Worm (Caenorhabditis elegans) whole organism, early embryonic: ENCODE measurements around the gene C26E6.12.

Source experiments
- B0310.2 ChIP-seq: sonication (generic microtip); optimal IDR thresholded peaks from 2 replicates; lab custom pipeline; 2016; ENCODE audit warnings: mild to moderate bottlenecking, missing genetic modification characterization, missing compliant biosample characterization
- F13C5.2 ChIP-seq: sonication (generic microtip); optimal IDR thresholded peaks from 2 replicates; lab custom pipeline; 2017; ENCODE audit warnings: mild to moderate bottlenecking, missing genetic modification characterization, inconsistent platforms, missing compliant biosample characterization
- aly-1 ChIP-seq: sonication (generic microtip); optimal IDR thresholded peaks from 2 replicates; lab custom pipeline; 2016; ENCODE audit warnings: missing genetic modification characterization, missing compliant biosample characterization
- ama-1 ChIP-seq: fragments of 150-350 bp; optimal IDR thresholded peaks from 2 replicates; lab custom pipeline; 2014
- ceh-13 ChIP-seq: fragments of 200-800 bp; sonication (Bioruptor generic); optimal IDR thresholded peaks from 2 replicates; lab custom pipeline; 2018; ENCODE audit warnings: mild to moderate bottlenecking, missing genetic modification characterization, missing compliant biosample characterization
- ceh-36 ChIP-seq: sonication (generic microtip); optimal IDR thresholded peaks from 2 replicates; lab custom pipeline; 2016; ENCODE audit warnings: missing genetic modification characterization, inconsistent platforms, missing compliant biosample characterization
- ets-7 ChIP-seq: sonication (generic microtip); optimal IDR thresholded peaks from 2 replicates; lab custom pipeline; 2016; ENCODE audit warnings: missing genotype, missing genetic modification characterization, missing compliant biosample characterization
- flt-1 ChIP-seq: fragments of 200-800 bp; sonication (Bioruptor generic); IDR thresholded peaks from 2 replicates; pipeline ENCODE4 v1.3.6; 2022; ENCODE audit warnings: missing genetic modification characterization, missing compliant biosample characterization
- hmbx-1 ChIP-seq: sonication (generic microtip); optimal IDR thresholded peaks from 2 replicates; lab custom pipeline; 2016; ENCODE audit warnings: mild to moderate bottlenecking, missing genetic modification characterization, missing compliant biosample characterization
- hmg-4 ChIP-seq: fragments of 200-800 bp; sonication (Bioruptor generic); optimal IDR thresholded peaks from 2 replicates; lab custom pipeline; 2018; ENCODE audit warnings: mild to moderate bottlenecking, missing genetic modification characterization, missing compliant biosample characterization
- hnd-1 ChIP-seq: sonication (generic microtip); optimal IDR thresholded peaks from 2 replicates; lab custom pipeline; 2016; ENCODE audit warnings: missing genetic modification characterization, missing compliant biosample characterization
- pes-1 ChIP-seq: fragments of 200-800 bp; sonication (Bioruptor generic); IDR thresholded peaks from 2 replicates; pipeline ENCODE4 v1.3.6; 2022; ENCODE audit warnings: missing genetic modification reagents, missing genetic modification characterization, missing compliant biosample characterization
- scrt-1 ChIP-seq: fragments of 200-800 bp; sonication (Bioruptor generic); IDR thresholded peaks from 2 replicates; pipeline ENCODE4 v1.3.6; 2022; ENCODE audit warnings: missing genetic modification characterization, missing compliant biosample characterization
- sea-1 ChIP-seq: fragments of 200-800 bp; sonication (Bioruptor generic); conservative IDR thresholded peaks from 2 replicates; pipeline ENCODE4 v1.3.6; 2022; ENCODE audit warnings: missing genetic modification characterization, missing compliant biosample characterization
- tbx-11 ChIP-seq: fragments of 200-800 bp; sonication (Bioruptor generic); IDR thresholded peaks from 2 replicates; pipeline ENCODE4 v1.3.6; 2022; ENCODE audit warnings: missing genetic modification characterization, missing compliant biosample characterization
- tbx-37 ChIP-seq: fragments of 200-800 bp; sonication (Bioruptor generic); conservative IDR thresholded peaks from 2 replicates; pipeline ENCODE4 v1.3.6; 2022; ENCODE audit warnings: missing genetic modification reagents, missing genetic modification characterization, missing compliant biosample characterization
- tra-4 ChIP-seq: sonication (generic microtip); optimal IDR thresholded peaks from 2 replicates; lab custom pipeline; 2017; ENCODE audit warnings: missing genetic modification characterization, missing compliant biosample characterization

The C26E6.12 gene

DNA sequence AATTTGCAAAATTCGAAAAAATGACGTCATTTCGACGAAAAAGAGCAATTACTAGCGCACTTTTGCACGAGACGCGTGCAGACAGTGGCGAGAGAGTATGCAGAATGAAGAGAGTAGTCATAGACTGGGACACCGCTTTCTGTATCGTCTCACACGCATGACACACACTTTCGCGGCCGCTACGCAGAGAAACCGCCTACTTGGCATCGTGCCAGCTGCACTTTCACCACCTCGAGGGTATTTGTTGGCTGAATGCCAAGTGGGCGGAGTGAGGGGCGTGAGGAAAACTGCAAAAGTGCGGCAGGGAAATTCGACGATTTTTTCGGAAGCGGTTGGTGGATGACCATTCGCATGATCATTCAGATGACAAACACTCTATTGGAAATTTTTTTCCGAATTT lies 32.3 kb downstream of the C26E6.12 start:
- TF ChIP-seq hmg-4 (GFP tag; lab: Kevin White, UChicago) (peak; percentile 91), tra-4 (tag; lab: Kevin White, UChicago) (no peak), hmbx-1 (tag; lab: Kevin White, UChicago) (no peak), sea-1 (0 out of 2 replicates have a peak, but pooled peaks have one; percentile 14), scrt-1 (GFP tag; lab: Robert Waterston, UW) (peak; percentile 55; the same call in 1 of the 2 replicates), ets-7 (tag; lab: Kevin White, UChicago) (peak; percentile 5), flt-1 (GFP tag; lab: Robert Waterston, UW) (no peak), F13C5.2 (peak; percentile 87), ceh-13 (no peak), B0310.2 (tag; lab: Kevin White, UChicago) (peak; percentile 19), pes-1 (GFP tag; lab: Robert Waterston, UW) (no peak)

ce11 chrIII:4899035-4899578 lies 32.9 kb downstream of the C26E6.12 start, which contains the start of gene nhl-2:
TSS of gene nhl-2 (minus strand) at chrIII:4899085.
- no peak for TF ChIP-seq scrt-1 (GFP tag; lab: Robert Waterston, UW)
- TF ChIP-seq F13C5.2, result no peak
- TF ChIP-seq tbx-11 (GFP tag; lab: Robert Waterston, UW), result no peak
- TF ChIP-seq hmbx-1 (tag; lab: Kevin White, UChicago), result no peak
- no peak for TF ChIP-seq ceh-36 (tag; lab: Kevin White, UChicago)
- no peak for TF ChIP-seq ceh-13
- no peak for TF ChIP-seq pes-1 (GFP tag; lab: Robert Waterston, UW)
- no peak for TF ChIP-seq tra-4 (tag; lab: Kevin White, UChicago)
- TF ChIP-seq ama-1, result no peak
- no peak for TF ChIP-seq sea-1
- TF ChIP-seq flt-1 (GFP tag; lab: Robert Waterston, UW), result no peak
- no peak for TF ChIP-seq hmg-4 (GFP tag; lab: Kevin White, UChicago)
- TF ChIP-seq hnd-1, result no peak
- no peak for TF ChIP-seq aly-1 (tag; lab: Kevin White, UChicago)
- no peak for TF ChIP-seq tbx-37 (GFP tag; lab: Robert Waterston, UW)
- no peak for TF ChIP-seq B0310.2 (tag; lab: Kevin White, UChicago)
- TF ChIP-seq ets-7 (tag; lab: Kevin White, UChicago), result no peak

DNA sequence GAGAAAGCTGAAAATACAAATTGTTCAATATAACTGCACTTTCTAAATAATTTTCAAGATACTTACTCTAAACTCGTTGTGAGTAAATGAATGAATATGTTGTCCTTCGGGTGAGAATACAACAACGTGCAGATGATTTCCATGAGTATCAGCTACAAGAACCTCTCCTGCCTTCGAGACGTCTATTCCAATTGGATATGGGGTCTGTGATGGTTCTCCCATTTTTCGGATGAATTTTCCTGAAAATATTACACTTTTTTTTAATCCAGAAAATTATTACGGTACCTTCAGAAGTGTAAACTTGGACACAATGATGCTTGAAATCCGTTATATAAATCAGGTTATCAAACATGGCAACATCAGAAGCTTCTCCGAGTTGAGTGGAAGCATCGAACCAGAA lies 36.7 kb downstream of the C26E6.12 start:
- TF ChIP-seq aly-1 (tag; lab: Kevin White, UChicago) (no peak), flt-1 (GFP tag; lab: Robert Waterston, UW) (no peak), hmg-4 (GFP tag; lab: Kevin White, UChicago) (no peak), hnd-1 (no peak), tra-4 (tag; lab: Kevin White, UChicago) (no peak), ceh-36 (tag; lab: Kevin White, UChicago) (no peak), pes-1 (GFP tag; lab: Robert Waterston, UW) (no peak), hmbx-1 (tag; lab: Kevin White, UChicago) (no peak), tbx-37 (GFP tag; lab: Robert Waterston, UW) (no peak), B0310.2 (tag; lab: Kevin White, UChicago) (no peak), sea-1 (no peak), F13C5.2 (no peak), ama-1 (no peak), tbx-11 (GFP tag; lab: Robert Waterston, UW) (no peak), scrt-1 (GFP tag; lab: Robert Waterston, UW) (no peak)

- TF ChIP-seq flt-1 (GFP tag; lab: Robert Waterston, UW) (no peak), sea-1 (no peak), ceh-36 (tag; lab: Kevin White, UChicago) (no peak), hmg-4 (GFP tag; lab: Kevin White, UChicago) (no peak), tbx-11 (GFP tag; lab: Robert Waterston, UW) (no peak), hmbx-1 (tag; lab: Kevin White, UChicago) (no peak), tbx-37 (GFP tag; lab: Robert Waterston, UW) (no peak), ama-1 (no peak), B0310.2 (tag; lab: Kevin White, UChicago) (no peak), scrt-1 (GFP tag; lab: Robert Waterston, UW) (no peak), pes-1 (GFP tag; lab: Robert Waterston, UW) (no peak), F13C5.2 (no peak), ets-7 (tag; lab: Kevin White, UChicago) (no peak), tra-4 (tag; lab: Kevin White, UChicago) (no peak), hnd-1 (no peak), aly-1 (tag; lab: Kevin White, UChicago) (no peak), ceh-13 (no peak)
Measured at ce11 chrIII:4893540-4893939, 38.5 kb downstream of the C26E6.12 start, which contains the start of gene F26F4.6. TSS of gene F26F4.6 (minus strand) at chrIII:4893640.

ce11 chrIII:4890997-4891396 lies 41.1 kb downstream of the C26E6.12 start, which contains the start of gene F26F4.5:
TSS of gene F26F4.5 (minus strand) at chrIII:4891252.
- TF ChIP-seq aly-1 (tag; lab: Kevin White, UChicago), result no peak

ce11 chrIII:4887291-4887690 lies 44.8 kb downstream of the C26E6.12 start, which contains the start of gene clec-6:
TSS of gene clec-6 (minus strand) at chrIII:4887444.
- no peak for TF ChIP-seq aly-1 (tag; lab: Kevin White, UChicago)
- TF ChIP-seq flt-1 (GFP tag; lab: Robert Waterston, UW), result no peak
- TF ChIP-seq tbx-11 (GFP tag; lab: Robert Waterston, UW), result no peak
- no peak for TF ChIP-seq ets-7 (tag; lab: Kevin White, UChicago)
- TF ChIP-seq F13C5.2, result no peak
- TF ChIP-seq ama-1, result no peak
- no peak for TF ChIP-seq hmg-4 (GFP tag; lab: Kevin White, UChicago)
- TF ChIP-seq scrt-1 (GFP tag; lab: Robert Waterston, UW), result no peak
- TF ChIP-seq tra-4 (tag; lab: Kevin White, UChicago), result no peak
- no peak for TF ChIP-seq ceh-13
- no peak for TF ChIP-seq hnd-1
- TF ChIP-seq ceh-36 (tag; lab: Kevin White, UChicago), result no peak
- TF ChIP-seq hmbx-1 (tag; lab: Kevin White, UChicago), result no peak
- no peak for TF ChIP-seq pes-1 (GFP tag; lab: Robert Waterston, UW)
- TF ChIP-seq tbx-37 (GFP tag; lab: Robert Waterston, UW), result no peak
- TF ChIP-seq B0310.2 (tag; lab: Kevin White, UChicago), result no peak
- no peak for TF ChIP-seq sea-1

DNA sequence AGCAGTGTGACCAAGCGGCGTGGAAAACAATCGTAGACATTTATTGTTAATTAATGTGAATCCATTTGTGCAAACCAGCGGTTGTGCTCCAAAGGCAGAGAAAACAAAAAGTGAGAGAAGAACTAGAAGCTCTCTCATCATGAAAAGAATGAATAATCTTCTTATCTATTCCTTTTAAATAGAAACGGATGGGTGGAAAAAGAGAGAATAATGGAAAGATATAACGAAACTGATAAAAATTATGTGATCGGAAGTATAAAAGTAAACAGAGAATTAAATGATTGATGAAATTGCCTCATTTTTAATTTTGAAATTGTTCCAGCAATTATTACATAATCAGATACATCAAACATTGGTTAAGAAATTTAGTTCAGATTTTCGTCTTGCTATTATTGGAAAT lies 48.6 kb downstream of the C26E6.12 start, which contains the start of gene clec-5:
Gene clec-5 (minus strand): TSS at position 178 of the 400 bp plus-strand sequence.
- no peak for TF ChIP-seq sea-1
- TF ChIP-seq hnd-1, result no peak
- TF ChIP-seq hmg-4 (GFP tag; lab: Kevin White, UChicago), result no peak
- TF ChIP-seq tbx-37 (GFP tag; lab: Robert Waterston, UW), result no peak
- TF ChIP-seq hmbx-1 (tag; lab: Kevin White, UChicago), result no peak
- TF ChIP-seq ets-7 (tag; lab: Kevin White, UChicago), result no peak
- no peak for TF ChIP-seq ceh-13
- TF ChIP-seq B0310.2 (tag; lab: Kevin White, UChicago), result no peak
- TF ChIP-seq aly-1 (tag; lab: Kevin White, UChicago), result no peak
